Fruit fly (Drosophila melanogaster) Kc167 (cell line): Measurements from ENCODE around the gene CG1812.

Experiments
- Myc ChIP-seq: fragments of >200 bp; optimal IDR thresholded peaks from 2 replicates; lab custom pipeline; 2017; ENCODE audit warnings: missing external identifiers
- insv ChIP-seq: fragments of >200 bp; optimal IDR thresholded peaks from 3 replicates; lab custom pipeline; 2018; ENCODE audit warnings: missing external identifiers
- psq ChIP-seq: fragments of >200 bp; optimal IDR thresholded peaks from 2 replicates; lab custom pipeline; 2017; ENCODE audit warnings: missing external identifiers

DNA sequence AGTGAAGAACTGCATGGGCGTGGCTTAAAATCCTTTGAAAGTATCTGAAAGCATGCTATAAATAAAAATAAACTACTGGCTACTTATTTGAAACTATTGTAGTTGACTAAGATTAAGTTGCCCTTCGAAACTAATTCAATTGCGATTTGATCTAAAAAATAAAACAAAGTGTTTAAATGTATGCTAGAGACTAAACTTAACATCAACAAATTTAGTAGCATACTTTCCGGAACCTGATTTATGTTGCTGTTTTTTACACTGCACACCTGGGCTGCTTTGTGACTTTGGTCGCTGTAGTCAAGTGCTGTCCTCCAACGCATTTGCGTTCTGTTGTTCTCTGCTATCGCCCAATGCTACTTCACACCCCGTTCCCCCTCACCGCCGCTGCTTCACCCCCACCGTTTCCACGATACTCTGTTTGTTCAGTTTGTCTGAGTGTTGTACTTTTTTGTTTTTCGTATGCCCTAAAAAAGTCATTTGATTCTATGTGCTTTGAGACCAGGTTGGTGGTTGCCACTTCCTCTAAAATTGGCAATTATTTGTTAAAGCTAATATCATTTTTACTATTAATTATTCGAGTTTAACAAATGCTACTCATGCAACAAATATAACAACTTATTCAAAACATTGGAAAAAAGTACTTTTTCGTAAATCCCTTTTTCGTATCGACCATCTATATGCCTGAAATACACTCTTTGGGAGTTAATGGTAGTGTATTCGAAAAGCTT, 8.4 kb upstream of the CG1812 start:
- TF ChIP-seq insv (lab: Kevin White, UChicago) = no peak
- TF ChIP-seq psq (lab: Kevin White, UChicago) = no peak
- no peak for TF ChIP-seq Myc (lab: Kevin White, UChicago)
